Fruit fly (Drosophila melanogaster) whole organism, adult: ENCODE results near the gene CG34263.

ENCODE experiments used
- CG11617 ChIP-seq: fragments of 200-800 bp; sonication (Bioruptor generic); optimal IDR thresholded peaks from 2 replicates; lab custom pipeline; 2017; ENCODE audit warnings: mild to moderate bottlenecking, missing biosample characterization, missing genetic modification reagents, missing genetic modification characterization
- CG12768 ChIP-seq: fragments of 200-800 bp; sonication (Bioruptor generic); optimal IDR thresholded peaks from 2 replicates; lab custom pipeline; 2017; ENCODE audit warnings: missing biosample characterization, missing genetic modification characterization, mild to moderate bottlenecking, moderate library complexity, missing genetic modification reagents
- CG14711 ChIP-seq: fragments of 200-800 bp; sonication (Bioruptor generic); optimal IDR thresholded peaks from 2 replicates; lab custom pipeline; 2018; ENCODE audit warnings: missing biosample characterization, mild to moderate bottlenecking, missing genetic modification characterization, moderate library complexity
- CG33017 ChIP-seq: fragments of 200-800 bp; sonication (Bioruptor generic); optimal IDR thresholded peaks from 2 replicates; lab custom pipeline; 2018; ENCODE audit warnings: missing biosample characterization, mild to moderate bottlenecking, missing genetic modification characterization, moderate library complexity
- CG5204 ChIP-seq: fragments of 200-800 bp; sonication (Bioruptor generic); optimal IDR thresholded peaks from 2 replicates; lab custom pipeline; 2016; ENCODE audit warnings: missing biosample characterization, missing genetic modification characterization
- Crg-1 ChIP-seq: fragments of 200-800 bp; sonication (Bioruptor generic); optimal IDR thresholded peaks from 2 replicates; lab custom pipeline; 2016; ENCODE audit warnings: missing biosample characterization, missing genetic modification characterization
- bab1 ChIP-seq: fragments of 200-800 bp; sonication (Bioruptor generic); optimal IDR thresholded peaks from 3 replicates; lab custom pipeline; 2019; ENCODE audit warnings: missing biosample characterization, mild to moderate bottlenecking, missing genetic modification characterization, moderate library complexity
- ovo ChIP-seq: fragments of 200-800 bp; sonication (Bioruptor generic); optimal IDR thresholded peaks from 2 replicates; lab custom pipeline; 2016; ENCODE audit warnings: missing biosample characterization, missing genetic modification characterization

dm6 chr3L:297240-297639, 31.5 kb upstream of the CG34263 start:
- TF ChIP-seq Crg-1 = no peak
- no peak for TF ChIP-seq CG5204 (GFP tag; lab: Kevin White, UChicago)
- no peak for TF ChIP-seq bab1 (GFP tag; lab: Kevin White, UChicago)
- TF ChIP-seq CG11617 = no peak
- TF ChIP-seq ovo (GFP tag; lab: Kevin White, UChicago) = no peak
- TF ChIP-seq CG12768 (GFP tag; lab: Kevin White, UChicago) = no peak
- no peak for TF ChIP-seq CG33017 (tag; lab: Kevin White, UChicago)
- TF ChIP-seq CG14711 (tag; lab: Kevin White, UChicago) = no peak
